Fruit fly (Drosophila melanogaster): ENCODE measurements around the gene tal-2A.

DNA sequence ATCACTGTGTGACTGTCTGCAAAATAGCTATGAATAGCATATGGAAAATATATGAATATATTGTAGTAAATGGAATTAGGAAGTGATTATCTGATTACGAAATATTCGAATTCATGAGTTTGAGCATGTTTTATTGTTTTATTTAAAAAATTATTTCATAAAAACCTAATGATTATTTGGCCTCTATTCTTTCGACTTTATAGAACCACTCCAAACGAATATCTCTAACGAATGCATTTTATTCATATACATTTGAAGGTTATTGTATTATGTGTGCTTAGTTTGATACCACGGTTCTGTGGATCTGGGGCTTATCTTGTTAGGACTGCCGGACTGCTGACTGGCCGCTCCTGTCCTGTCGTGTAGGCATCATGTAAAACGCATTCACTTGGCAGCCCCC is 33.0 kb downstream of the tal-2A start:
- TF ChIP-seq CG8478 (optimal IDR thresholded peaks at IDR 0.05) (no peak), CTCF (optimal IDR thresholded peaks at IDR 0.05) (no peak)

All from S2 (cell line).